Fruit fly (Drosophila melanogaster): ENCODE results near the gene Kcmf1.

The Kcmf1 gene

dm6 chr3R:9043610-9044009 lies 28.9 kb upstream of the Kcmf1 start (continued):
- no peak for TF ChIP-seq Hr51 (GFP tag; optimal IDR thresholded peaks at IDR 0.05)
- TF ChIP-seq Mrtf (GFP tag; IDR thresholded peaks at IDR 0.05): no peak
- no peak for TF ChIP-seq Lpt (GFP tag; optimal IDR thresholded peaks at IDR 0.05)
- no peak for TF ChIP-seq MBD-R2 (GFP tag; IDR thresholded peaks at IDR 0.05)
- TF ChIP-seq CkIIα-i1 (GFP tag; IDR thresholded peaks at IDR 0.05): no peak
- no peak for TF ChIP-seq CG7556 (GFP tag; optimal IDR thresholded peaks at IDR 0.05)
- TF ChIP-seq gfzf (GFP tag; optimal IDR thresholded peaks at IDR 0.05): peak; percentile 11
- TF ChIP-seq CG8290 (GFP tag; optimal IDR thresholded peaks at IDR 0.05): no peak
- peak in 1 of 2 experiments; percentile 9 for TF ChIP-seq CG8290 (tag; optimal IDR thresholded peaks at IDR 0.05)
- TF ChIP-seq MESR4 (GFP tag; optimal IDR thresholded peaks at IDR 0.05): no peak
- no peak for TF ChIP-seq CG33213 (GFP tag; optimal IDR thresholded peaks at IDR 0.05)
- TF ChIP-seq zen2 (GFP tag; IDR thresholded peaks at IDR 0.05; ENCODE audit: partially characterized antibody): no peak

DNA sequence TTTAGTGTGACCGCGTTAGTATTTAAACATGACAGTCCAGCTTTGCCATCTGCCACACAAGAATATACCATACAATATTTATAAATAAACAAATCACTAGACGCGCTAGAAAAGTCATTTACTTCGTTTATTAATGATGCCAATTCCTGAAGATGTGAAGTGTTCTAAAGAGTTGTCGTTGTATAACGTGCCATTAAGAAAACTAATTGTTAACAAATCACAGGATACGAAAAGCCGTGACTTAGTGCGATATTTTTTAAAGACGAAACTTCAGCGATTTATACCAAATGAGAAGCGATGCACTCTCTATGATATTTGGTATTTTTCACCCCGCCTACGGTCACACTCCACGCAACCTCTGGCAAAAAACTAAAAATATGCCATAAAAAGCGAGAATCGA lies 24.7 kb upstream of the Kcmf1 start, which contains the start of gene neur:
Gene neur (minus strand): TSS at position 24 of the 400 bp plus-strand sequence.
- TF ChIP-seq unpg (GFP tag; optimal IDR thresholded peaks at IDR 0.05) (no peak), CG9437 (GFP tag; optimal IDR thresholded peaks at IDR 0.05) (no peak), CG6175 (GFP tag; IDR thresholded peaks at IDR 0.05) (no peak), Med (GFP tag) (peak; percentile 86), CG11723 (GFP tag; optimal IDR thresholded peaks at IDR 0.05) (no peak), Nf-YC (tag; optimal IDR thresholded peaks at IDR 0.05) (peak; percentile 41), CG17186 (GFP tag; optimal IDR thresholded peaks at IDR 0.05) (peak; percentile 38), lmd (GFP tag; IDR thresholded peaks at IDR 0.05) (no peak), nau (GFP tag; optimal IDR thresholded peaks at IDR 0.05) (no peak), CG5245 (GFP tag; optimal IDR thresholded peaks at IDR 0.05) (no peak), Spps (tag; optimal IDR thresholded peaks at IDR 0.05) (no peak), CG8478 (optimal IDR thresholded peaks at IDR 0.05) (no peak), jigr1 (GFP tag; IDR thresholded peaks at IDR 0.05) (no peak), onecut (GFP tag; IDR thresholded peaks at IDR 0.05) (no peak), Myb (GFP tag; optimal IDR thresholded peaks at IDR 0.05) (peak; percentile 6), Dref (GFP tag; IDR thresholded peaks at IDR 0.05) (no peak), btn (GFP tag; optimal IDR thresholded peaks at IDR 0.05) (no peak), CG8089 (GFP tag; optimal IDR thresholded peaks at IDR 0.05) (no peak), bowl (GFP tag; IDR thresholded peaks at IDR 0.05) (no peak), CG12299 (tag; optimal IDR thresholded peaks at IDR 0.05) (no peak), CG15073 (GFP tag; optimal IDR thresholded peaks at IDR 0.05) (no peak), Ptx1 (GFP tag; IDR thresholded peaks at IDR 0.05) (no peak), CG32772 (GFP tag; IDR thresholded peaks at IDR 0.05) (no peak), ems (GFP tag; optimal IDR thresholded peaks at IDR 0.05) (no peak), Ssrp (tag; optimal IDR thresholded peaks at IDR 0.05) (peak; percentile 2), CTCF (GFP tag; optimal IDR thresholded peaks at IDR 0.05) (peak; percentile 7), CG10267 (tag; optimal IDR thresholded peaks at IDR 0.05) (peak; percentile 55), slp2 (GFP tag; optimal IDR thresholded peaks at IDR 0.05) (no peak), CG17328 (GFP tag; IDR thresholded peaks at IDR 0.05) (no peak), amos (GFP tag; IDR thresholded peaks at IDR 0.05; ENCODE audit: partially characterized antibody) (peak; percentile 77), ttk (GFP tag; IDR thresholded peaks at IDR 0.05) (no peak), CG4424 (GFP tag; optimal IDR thresholded peaks at IDR 0.05) (peak; percentile 1), nerfin-2 (GFP tag; IDR thresholded peaks at IDR 0.05; ENCODE audit: partially characterized antibody) (0 out of 2 replicates have a peak, but pooled peaks have one; percentile 13), Ets65A (GFP tag) (peak; percentile 91), CG12236 (GFP tag; optimal IDR thresholded peaks at IDR 0.05) (no peak), Six4 (GFP tag; optimal IDR thresholded peaks at IDR 0.05) (no peak), MTF-1 (GFP tag; optimal IDR thresholded peaks at IDR 0.05; ENCODE audit: borderline replicate concordance) (no peak), tll (GFP tag; optimal IDR thresholded peaks at IDR 0.05) (peak; percentile 18 to 41), Atf6 (GFP tag; IDR thresholded peaks at IDR 0.05) (no peak), chn (GFP tag; optimal IDR thresholded peaks at IDR 0.05) (peak; percentile 27), sisA (GFP tag; IDR thresholded peaks at IDR 0.05) (no peak)
